Fruit fly (Drosophila melanogaster) whole organism, embryonic: ENCODE data around the gene CG31793.
A peak's percentile ranks its signal among the peaks of the same experiment; 100 is the strongest.

Experiments used
- Aef1 ChIP-seq: fragments of 200-800 bp; sonication (Bioruptor generic); IDR thresholded peaks from 3 replicates; pipeline ENCODE4 v1.3.6; 2022; ENCODE audit warnings: missing biosample characterization, missing genetic modification characterization
- Atf3 ChIP-seq: fragments of 200-800 bp; sonication (Bioruptor generic); optimal IDR thresholded peaks from 3 replicates; lab custom pipeline; 2016; ENCODE audit warnings: missing biosample characterization, missing genetic modification characterization
- CG13296 ChIP-seq: fragments of 200-800 bp; sonication (Bioruptor generic); optimal IDR thresholded peaks from 3 replicates; lab custom pipeline; 2018; ENCODE audit warnings: missing biosample characterization, mild to moderate bottlenecking, missing genetic modification characterization
- CG18476 ChIP-seq: fragments of 200-800 bp; sonication (Bioruptor generic); optimal IDR thresholded peaks from 2 replicates; lab custom pipeline; 2016; ENCODE audit warnings: missing biosample characterization, mild to moderate bottlenecking, missing genetic modification characterization
- CG18764 ChIP-seq: fragments of 200-800 bp; sonication (Bioruptor generic); optimal IDR thresholded peaks from 3 replicates; lab custom pipeline; 2016; ENCODE audit warnings: missing biosample characterization, missing genetic modification characterization
- CG2116 ChIP-seq: fragments of 200-800 bp; sonication (Bioruptor generic); optimal IDR thresholded peaks from 3 replicates; lab custom pipeline; 2018; ENCODE audit warnings: missing biosample characterization, mild to moderate bottlenecking, missing genetic modification characterization
- CG30431 ChIP-seq: fragments of 200-800 bp; sonication (Bioruptor generic); optimal IDR thresholded peaks from 2 replicates; lab custom pipeline; 2017; ENCODE audit warnings: missing biosample characterization, missing genetic modification characterization
- CG3065 ChIP-seq: fragments of 200-800 bp; sonication (Bioruptor generic); optimal IDR thresholded peaks from 2 replicates; lab custom pipeline; 2016; ENCODE audit warnings: missing biosample characterization, missing genetic modification characterization
- CG3407 ChIP-seq: fragments of 200-800 bp; sonication (Bioruptor generic); optimal IDR thresholded peaks from 2 replicates; lab custom pipeline; 2018; ENCODE audit warnings: missing biosample characterization, mild to moderate bottlenecking, missing genetic modification characterization
- CG3726 ChIP-seq: fragments of 200-800 bp; sonication (Bioruptor generic); IDR thresholded peaks from 3 replicates; pipeline ENCODE4, ENCODE4 v1.3.6; 2022; ENCODE audit warnings: missing biosample characterization, missing genetic modification characterization
- CG42726 ChIP-seq: fragments of 200-800 bp; sonication (Bioruptor generic); IDR thresholded peaks from 2 replicates; pipeline ENCODE4 v1.3.6; 2022; ENCODE audit warnings: missing biosample characterization, missing genetic modification characterization; ENCODE audit not compliant: partially characterized antibody
- CG7357 ChIP-seq: fragments of 200-800 bp; sonication (Bioruptor generic); IDR thresholded peaks from 3 replicates; pipeline ENCODE4 v1.3.6; 2022; ENCODE audit warnings: missing biosample characterization, missing genetic modification characterization
- CG7556 ChIP-seq: fragments of 200-800 bp; sonication (Bioruptor generic); optimal IDR thresholded peaks from 2 replicates; lab custom pipeline; 2017; ENCODE audit warnings: missing biosample characterization, mild to moderate bottlenecking, missing genetic modification characterization
- CG8290 ChIP-seq, 3 experiments: fragments of 200-800 bp; sonication (Bioruptor generic); optimal IDR thresholded peaks; 2 replicates each; lab custom pipeline; 2016 to 2019; ENCODE audit warnings: missing biosample characterization in 3 of 3, missing genetic modification characterization in 3 of 3, mild to moderate bottlenecking in 2 of 3, moderate library complexity in 1 of 3
- CG8359 ChIP-seq: fragments of 200-800 bp; sonication (Bioruptor generic); optimal IDR thresholded peaks from 2 replicates; lab custom pipeline; 2017; ENCODE audit warnings: missing biosample characterization, mild to moderate bottlenecking, missing genetic modification characterization, borderline replicate concordance
- CG9215 ChIP-seq: fragments of 200-800 bp; sonication (Bioruptor generic); IDR thresholded peaks from 2 replicates; pipeline ENCODE4 v1.3.6; 2022; ENCODE audit warnings: missing biosample characterization, missing genetic modification characterization
- CG9817 ChIP-seq: fragments of 200-800 bp; sonication (Bioruptor generic); optimal IDR thresholded peaks from 2 replicates; lab custom pipeline; 2018; ENCODE audit warnings: missing biosample characterization, mild to moderate bottlenecking, missing genetic modification characterization, moderate library complexity
- D19A ChIP-seq: fragments of 200-800 bp; optimal IDR thresholded peaks from 3 replicates; lab custom pipeline; 2019; ENCODE audit warnings: missing biosample characterization, mild to moderate bottlenecking, missing genetic modification characterization, moderate library complexity
- Eip74EF ChIP-seq, 2 experiments: fragments of 200-800 bp in 1 of 2; fragments of >200 bp in 1 of 2; sonication (Bioruptor generic) in 1 of 2; optimal IDR thresholded peaks; 2 replicates each; lab custom pipeline; 2017 to 2019; ENCODE audit warnings: missing biosample characterization in 2 of 2, missing genetic modification characterization in 2 of 2, mild to moderate bottlenecking in 1 of 2, moderate library complexity in 1 of 2
- Ets65A ChIP-seq: fragments of 200-800 bp; sonication (Bioruptor generic); peaks from one replicate; lab custom pipeline; 2016; ENCODE audit warnings: missing biosample characterization, missing genetic modification characterization
- Ets97D ChIP-seq: fragments of 200-800 bp; sonication (Bioruptor generic); optimal IDR thresholded peaks from 3 replicates; lab custom pipeline; 2016; ENCODE audit warnings: missing biosample characterization, missing genetic modification characterization
- HLH3B ChIP-seq: fragments of 200-800 bp; sonication (Bioruptor generic); IDR thresholded peaks from 2 replicates; pipeline ENCODE4 v1.3.6; 2022; ENCODE audit warnings: missing biosample characterization, missing genetic modification characterization
- Kr ChIP-seq: fragments of 200-800 bp; sonication (Bioruptor generic); optimal IDR thresholded peaks from 2 replicates; lab custom pipeline; 2017; ENCODE audit warnings: missing biosample characterization, mild to moderate bottlenecking, missing genetic modification characterization
- MESR4 ChIP-seq: fragments of 200-800 bp; sonication (Bioruptor generic); optimal IDR thresholded peaks from 2 replicates; lab custom pipeline; 2018; ENCODE audit warnings: missing biosample characterization, mild to moderate bottlenecking, missing genetic modification characterization, moderate library complexity
- Mes4 ChIP-seq: fragments of 200-800 bp; sonication (Bioruptor generic); optimal IDR thresholded peaks from 2 replicates; lab custom pipeline; 2016; ENCODE audit warnings: missing biosample characterization, missing genetic modification characterization
- Neu2 ChIP-seq: fragments of 200-800 bp; sonication (Bioruptor generic); optimal IDR thresholded peaks from 3 replicates; lab custom pipeline; 2016; ENCODE audit warnings: missing biosample characterization, missing genetic modification characterization, borderline replicate concordance
- Nf-YC ChIP-seq: fragments of 200-800 bp; optimal IDR thresholded peaks from 3 replicates; lab custom pipeline; 2019; ENCODE audit warnings: missing biosample characterization, mild to moderate bottlenecking, missing genetic modification characterization, moderate library complexity
- Pdp1 ChIP-seq, 2 experiments: fragments of 200-800 bp; sonication (Bioruptor generic); optimal IDR thresholded peaks; 3 replicates each; lab custom pipeline; 2016; ENCODE audit warnings: missing biosample characterization in 2 of 2, missing genetic modification characterization in 2 of 2, mild to moderate bottlenecking in 1 of 2, moderate library complexity in 1 of 2
- Rfx ChIP-seq: fragments of 200-800 bp; sonication (Bioruptor generic); IDR thresholded peaks from 2 replicates; pipeline ENCODE4 v1.3.6; 2022; ENCODE audit warnings: missing biosample characterization, missing genetic modification characterization
- TFAM ChIP-seq: fragments of 200-800 bp; sonication (Bioruptor generic); optimal IDR thresholded peaks from 2 replicates; lab custom pipeline; 2017; ENCODE audit warnings: missing biosample characterization, missing genetic modification characterization, inconsistent platforms
- Xrp1 ChIP-seq: fragments of 200-800 bp; sonication (Bioruptor generic); IDR thresholded peaks from 2 replicates; pipeline ENCODE4 v1.3.6; 2022; ENCODE audit warnings: missing biosample characterization, missing genetic modification characterization
- ab ChIP-seq: fragments of 200-800 bp; sonication (Bioruptor generic); optimal IDR thresholded peaks from 2 replicates; lab custom pipeline; 2016; ENCODE audit warnings: missing biosample characterization, missing genetic modification characterization
- abd-A ChIP-seq: fragments of 200-800 bp; sonication (Bioruptor generic); optimal IDR thresholded peaks from 3 replicates; lab custom pipeline; 2019; ENCODE audit warnings: missing biosample characterization, mild to moderate bottlenecking, missing genetic modification characterization, moderate library complexity
- aop ChIP-seq: fragments of 200-800 bp; sonication (Bioruptor generic); IDR thresholded peaks from 2 replicates; pipeline ENCODE4 v1.3.6; 2022; ENCODE audit warnings: missing biosample characterization, missing genetic modification characterization
- dmrt11E ChIP-seq: fragments of 200-800 bp; sonication (Bioruptor generic); optimal IDR thresholded peaks from 3 replicates; lab custom pipeline; 2018; ENCODE audit warnings: missing biosample characterization, mild to moderate bottlenecking, missing genetic modification characterization, moderate library complexity
- exex ChIP-seq: fragments of 200-800 bp; sonication (Bioruptor generic); optimal IDR thresholded peaks from 4 replicates; lab custom pipeline; 2018; ENCODE audit warnings: missing biosample characterization, mild to moderate bottlenecking, missing genetic modification characterization, moderate library complexity
- fd64A ChIP-seq: fragments of 200-800 bp; sonication (Bioruptor generic); optimal IDR thresholded peaks from 3 replicates; lab custom pipeline; 2018; ENCODE audit warnings: missing biosample characterization, mild to moderate bottlenecking, missing genetic modification characterization
- fd96Cb ChIP-seq: fragments of 200-800 bp; sonication (Bioruptor generic); optimal IDR thresholded peaks from 2 replicates; lab custom pipeline; 2018; ENCODE audit warnings: missing biosample characterization, mild to moderate bottlenecking, missing genetic modification characterization, moderate library complexity
- fru ChIP-seq: fragments of >200 bp; optimal IDR thresholded peaks from 2 replicates; lab custom pipeline; 2017
- fu2 ChIP-seq: fragments of 200-800 bp; sonication (Bioruptor generic); optimal IDR thresholded peaks from 2 replicates; lab custom pipeline; 2016; ENCODE audit warnings: missing biosample characterization, missing genetic modification characterization
- inv ChIP-seq: fragments of 200-800 bp; sonication (Bioruptor generic); IDR thresholded peaks from 2 replicates; pipeline ENCODE4 v1.3.6; 2022; ENCODE audit warnings: missing biosample characterization, missing genetic modification characterization; ENCODE audit not compliant: partially characterized antibody
- lola ChIP-seq, 3 experiments: fragments of >200 bp in 2 of 3; fragments of 200-800 bp in 1 of 3; sonication (Bioruptor generic) in 1 of 3; optimal IDR thresholded peaks; 2 replicates each; lab custom pipeline; 2017 to 2019; ENCODE audit warnings: missing biosample characterization in 3 of 3, missing genetic modification characterization in 3 of 3, mild to moderate bottlenecking in 1 of 3, moderate library complexity in 1 of 3
- mam ChIP-seq: fragments of 200-800 bp; sonication (Bioruptor generic); optimal IDR thresholded peaks from 3 replicates; lab custom pipeline; 2016; ENCODE audit warnings: missing biosample characterization, missing genetic modification characterization
- pb ChIP-seq: fragments of 200-800 bp; sonication (Bioruptor generic); optimal IDR thresholded peaks from 3 replicates; lab custom pipeline; 2016; ENCODE audit warnings: missing biosample characterization, missing genetic modification characterization
- pfk ChIP-seq: fragments of 200-800 bp; sonication (Bioruptor generic); optimal IDR thresholded peaks from 2 replicates; lab custom pipeline; 2018; ENCODE audit warnings: missing biosample characterization, mild to moderate bottlenecking, missing genetic modification characterization, moderate library complexity
- schlank ChIP-seq: fragments of 200-800 bp; sonication (Bioruptor generic); optimal IDR thresholded peaks from 2 replicates; lab custom pipeline; 2018; ENCODE audit warnings: missing biosample characterization, mild to moderate bottlenecking, missing genetic modification characterization
- sug ChIP-seq: fragments of 200-800 bp; optimal IDR thresholded peaks from 2 replicates; lab custom pipeline; 2019; ENCODE audit warnings: missing biosample characterization, mild to moderate bottlenecking, missing genetic modification characterization, moderate library complexity
- vfl ChIP-seq: fragments of 200-800 bp; sonication (Bioruptor generic); optimal IDR thresholded peaks from 2 replicates; lab custom pipeline; 2016; ENCODE audit warnings: missing biosample characterization, missing genetic modification characterization
- vnd ChIP-seq: fragments of 200-800 bp; sonication (Bioruptor generic); IDR thresholded peaks from 3 replicates; pipeline ENCODE4 v1.3.6; 2022; ENCODE audit warnings: missing biosample characterization, missing genetic modification characterization; ENCODE audit not compliant: partially characterized antibody
- zen ChIP-seq: fragments of 200-800 bp; sonication (Bioruptor generic); optimal IDR thresholded peaks from 3 replicates; lab custom pipeline; 2018; ENCODE audit warnings: missing biosample characterization, mild to moderate bottlenecking, missing genetic modification characterization, moderate library complexity
- zfh2 ChIP-seq: fragments of 200-800 bp; sonication (Bioruptor generic); optimal IDR thresholded peaks from 2 replicates; lab custom pipeline; 2016; ENCODE audit warnings: missing biosample characterization, missing genetic modification characterization

Gene CG31793

dm6 chr2L:18967897-18968296 lies 35.3 kb upstream of the CG31793 start (continued):
- TF ChIP-seq CG3726 (GFP tag; lab: Robert Waterston, UW) (no peak), Mes4 (GFP tag; lab: Kevin White, UChicago) (no peak), Aef1 (GFP tag; lab: Robert Waterston, UW) (no peak), ab (GFP tag; lab: Kevin White, UChicago) (no peak), Atf3 (no peak), TFAM (no peak), CG13296 (GFP tag; lab: Kevin White, UChicago) (no peak), sug (tag; lab: Kevin White, UChicago) (peak; percentile 37), dmrt11E (no peak), abd-A (tag; lab: Kevin White, UChicago) (no peak), Xrp1 (GFP tag; lab: Robert Waterston, UW) (no peak), lola (GFP tag; optimal IDR thresholded peaks at IDR 0.05; lab: Kevin White, UChicago) (no peak), CG8290 (GFP tag; optimal IDR thresholded peaks at IDR 0.05; lab: Kevin White, UChicago) (no peak), CG8290 (tag; optimal IDR thresholded peaks at IDR 0.05; lab: Kevin White, UChicago) (peak in 1 of 2 experiments; percentile 28), aop (GFP tag; lab: Robert Waterston, UW) (no peak), CG8359 (GFP tag; lab: Kevin White, UChicago) (no peak), Ets97D (GFP tag; lab: Kevin White, UChicago) (no peak), Ets65A (GFP tag; lab: Kevin White, UChicago) (no peak), pfk (GFP tag; lab: Kevin White, UChicago) (no peak), schlank (tag; lab: Kevin White, UChicago) (no peak), zfh2 (GFP tag; lab: Kevin White, UChicago) (no peak), CG3065 (GFP tag; lab: Kevin White, UChicago) (no peak), zen (no peak), vnd (GFP tag; lab: Robert Waterston, UW) (no peak), fd64A (no peak), HLH3B (GFP tag; lab: Robert Waterston, UW) (0 out of 2 replicates have a peak, but pooled peaks have one; percentile 21), Eip74EF (GFP tag; optimal IDR thresholded peaks at IDR 0.05; lab: Kevin White, UChicago) (no peak), CG42726 (no peak), CG9215 (GFP tag; lab: Robert Waterston, UW) (no peak), MESR4 (GFP tag; lab: Kevin White, UChicago) (no peak), vfl (GFP tag; lab: Kevin White, UChicago) (no peak), Neu2 (GFP tag; lab: Kevin White, UChicago) (no peak), Kr (GFP tag; lab: Kevin White, UChicago) (peak; percentile 46), CG18764 (GFP tag; lab: Kevin White, UChicago) (no peak), pb (GFP tag; lab: Kevin White, UChicago) (no peak), Rfx (no peak), Nf-YC (tag; lab: Kevin White, UChicago) (no peak), CG3407 (GFP tag; lab: Kevin White, UChicago) (no peak), fd96Cb (no peak), CG7357 (no peak), Pdp1 (GFP tag; optimal IDR thresholded peaks at IDR 0.05; lab: Kevin White, UChicago) (peak in 1 of 2 experiments; percentile 11), exex (peak; percentile 68), fu2 (GFP tag; lab: Kevin White, UChicago) (no peak), CG7556 (no peak), CG2116 (no peak), CG30431 (no peak), inv (GFP tag; lab: Robert Waterston, UW) (no peak), fru (no peak), mam (GFP tag; lab: Kevin White, UChicago) (no peak), CG9817 (no peak), D19A (tag; lab: Kevin White, UChicago) (peak; percentile 15), CG18476 (GFP tag; lab: Kevin White, UChicago) (no peak)
